Fruit fly (Drosophila melanogaster) whole organism, embryonic: Measurements from ENCODE around the gene Mocs1.
A peak's percentile ranks its signal among the peaks of the same experiment; 100 is the strongest.

Experiments
- Awh ChIP-seq: fragments of 200-800 bp; sonication (Bioruptor generic); IDR thresholded peaks from 2 replicates; pipeline ENCODE4, ENCODE4 v1.3.6; 2022; ENCODE audit warnings: missing biosample characterization, missing genetic modification characterization
- B-H1 ChIP-seq: fragments of 200-800 bp; sonication (Bioruptor generic); IDR thresholded peaks from 3 replicates; pipeline ENCODE4 v1.3.6; 2022; ENCODE audit warnings: missing biosample characterization, missing genetic modification characterization
- B-H2 ChIP-seq: fragments of 200-800 bp; sonication (Bioruptor generic); optimal IDR thresholded peaks from 2 replicates; lab custom pipeline; 2018; ENCODE audit warnings: missing biosample characterization, mild to moderate bottlenecking, missing genetic modification characterization
- Bgb ChIP-seq: fragments of 200-800 bp; sonication (Bioruptor generic); IDR thresholded peaks from 2 replicates; pipeline ENCODE4 v1.3.6; 2022; ENCODE audit warnings: missing biosample characterization, missing genetic modification characterization; ENCODE audit not compliant: partially characterized antibody
- BtbVII ChIP-seq: fragments of 200-800 bp; sonication (Bioruptor generic); optimal IDR thresholded peaks from 3 replicates; lab custom pipeline; 2017; ENCODE audit warnings: missing biosample characterization, mild to moderate bottlenecking, missing genetic modification characterization
- CG10431 ChIP-seq: fragments of 200-800 bp; sonication (Bioruptor generic); optimal IDR thresholded peaks from 3 replicates; lab custom pipeline; 2018; ENCODE audit warnings: missing biosample characterization, mild to moderate bottlenecking, missing genetic modification characterization
- CG13287 ChIP-seq: fragments of 200-800 bp; sonication (Bioruptor generic); IDR thresholded peaks from 2 replicates; pipeline ENCODE4 v1.3.6; 2022; ENCODE audit warnings: missing biosample characterization, missing genetic modification characterization; ENCODE audit not compliant: partially characterized antibody
- CG13624 ChIP-seq: fragments of 200-800 bp; sonication (Bioruptor generic); optimal IDR thresholded peaks from 2 replicates; lab custom pipeline; 2016; ENCODE audit warnings: missing biosample characterization, missing genetic modification characterization
- CG13775 ChIP-seq: fragments of 200-800 bp; sonication (Bioruptor generic); optimal IDR thresholded peaks from 3 replicates; lab custom pipeline; 2017; ENCODE audit warnings: missing biosample characterization, mild to moderate bottlenecking, missing genetic modification characterization
- CG14965 ChIP-seq: fragments of 200-800 bp; sonication (Bioruptor generic); optimal IDR thresholded peaks from 2 replicates; lab custom pipeline; 2016; ENCODE audit warnings: missing biosample characterization, missing genetic modification characterization, borderline replicate concordance
- CG16815 ChIP-seq: fragments of 200-800 bp; sonication (Bioruptor generic); optimal IDR thresholded peaks from 3 replicates; lab custom pipeline; 2017; ENCODE audit warnings: missing biosample characterization, mild to moderate bottlenecking, missing genetic modification characterization
- CG17802 ChIP-seq: fragments of 200-800 bp; sonication (Bioruptor generic); optimal IDR thresholded peaks from 2 replicates; lab custom pipeline; 2018; ENCODE audit warnings: missing biosample characterization, mild to moderate bottlenecking, missing genetic modification characterization, moderate library complexity
- CG18619 ChIP-seq: fragments of 200-800 bp; sonication (Bioruptor generic); optimal IDR thresholded peaks from 3 replicates; lab custom pipeline; 2017; ENCODE audit warnings: missing biosample characterization, mild to moderate bottlenecking, missing genetic modification characterization
- CG2129 ChIP-seq: fragments of 200-800 bp; sonication (Bioruptor generic); IDR thresholded peaks from 2 replicates; pipeline ENCODE4 v1.3.6; 2022; ENCODE audit warnings: missing biosample characterization, missing genetic modification characterization; ENCODE audit not compliant: partially characterized antibody
- CG34224 ChIP-seq: fragments of 200-800 bp; sonication (Bioruptor generic); IDR thresholded peaks from 3 replicates; pipeline ENCODE4 v1.3.6; 2022; ENCODE audit warnings: missing biosample characterization, missing genetic modification characterization; ENCODE audit not compliant: partially characterized antibody
- CG7271 ChIP-seq: fragments of 200-800 bp; sonication (Bioruptor generic); optimal IDR thresholded peaks from 2 replicates; lab custom pipeline; 2018; ENCODE audit warnings: missing biosample characterization, mild to moderate bottlenecking, missing genetic modification characterization, moderate library complexity
- CG7786 ChIP-seq: fragments of 200-800 bp; sonication (Bioruptor generic); optimal IDR thresholded peaks from 2 replicates; lab custom pipeline; 2016; ENCODE audit warnings: missing biosample characterization, missing genetic modification characterization
- CG8924 ChIP-seq: fragments of 200-800 bp; optimal IDR thresholded peaks from 3 replicates; lab custom pipeline; 2019; ENCODE audit warnings: missing biosample characterization, mild to moderate bottlenecking, missing genetic modification characterization, moderate library complexity
- CG9215 ChIP-seq: fragments of 200-800 bp; sonication (Bioruptor generic); IDR thresholded peaks from 2 replicates; pipeline ENCODE4 v1.3.6; 2022; ENCODE audit warnings: missing biosample characterization, missing genetic modification characterization
- ERR ChIP-seq: fragments of 200-800 bp; sonication (Bioruptor generic); optimal IDR thresholded peaks from 2 replicates; lab custom pipeline; 2016; ENCODE audit warnings: missing biosample characterization, missing genetic modification characterization
- MBD-R2 ChIP-seq: fragments of 200-800 bp; sonication (Bioruptor generic); IDR thresholded peaks from 2 replicates; pipeline ENCODE4 v1.3.6; 2022; ENCODE audit warnings: missing biosample characterization, missing genetic modification characterization
- Myb ChIP-seq: fragments of 200-800 bp; sonication (Bioruptor generic); optimal IDR thresholded peaks from 2 replicates; lab custom pipeline; 2016; ENCODE audit warnings: missing biosample characterization, missing genetic modification characterization
- Nf-YA ChIP-seq: fragments of 200-800 bp; sonication (Bioruptor generic); IDR thresholded peaks from 2 replicates; pipeline ENCODE4 v1.3.6; 2022; ENCODE audit warnings: missing biosample characterization, missing genetic modification characterization
- Rx ChIP-seq: fragments of 200-800 bp; sonication (Bioruptor generic); IDR thresholded peaks from 2 replicates; pipeline ENCODE4 v1.3.6; 2022; ENCODE audit warnings: missing biosample characterization, missing genetic modification characterization
- Six4 ChIP-seq: fragments of 200-800 bp; sonication (Bioruptor generic); optimal IDR thresholded peaks from 2 replicates; lab custom pipeline; 2016; ENCODE audit warnings: missing biosample characterization, missing genetic modification characterization
- Sox102F ChIP-seq: fragments of 200-800 bp; sonication (Bioruptor generic); optimal IDR thresholded peaks from 2 replicates; lab custom pipeline; 2018; ENCODE audit warnings: missing biosample characterization, mild to moderate bottlenecking, missing genetic modification characterization, moderate library complexity
- Xbp1 ChIP-seq: fragments of 200-800 bp; sonication (Bioruptor generic); optimal IDR thresholded peaks from 3 replicates; lab custom pipeline; 2016; ENCODE audit warnings: missing biosample characterization, mild to moderate bottlenecking, missing genetic modification characterization
- ara ChIP-seq: fragments of 200-800 bp; sonication (Bioruptor generic); IDR thresholded peaks from 2 replicates; pipeline ENCODE4 v1.3.6; 2022; ENCODE audit warnings: missing biosample characterization, missing genetic modification characterization
- bigmax ChIP-seq: fragments of 200-800 bp; sonication (Bioruptor generic); optimal IDR thresholded peaks from 2 replicates; lab custom pipeline; 2018; ENCODE audit warnings: missing biosample characterization, mild to moderate bottlenecking, missing genetic modification characterization
- cas ChIP-seq: fragments of 200-800 bp; sonication (Bioruptor generic); IDR thresholded peaks from 2 replicates; pipeline ENCODE4 v1.3.6; 2022; ENCODE audit warnings: missing biosample characterization, missing genetic modification characterization
- croc ChIP-seq: fragments of 200-800 bp; sonication (Bioruptor generic); conservative IDR thresholded peaks from 3 replicates; pipeline ENCODE4 v1.3.6; 2022; ENCODE audit warnings: missing biosample characterization, missing genetic modification characterization
- crp ChIP-seq, 2 experiments: fragments of 200-800 bp; sonication (Bioruptor generic); optimal IDR thresholded peaks; 2 replicates in 1 of 2; 3 replicates in 1 of 2; lab custom pipeline; 2017; ENCODE audit warnings: missing biosample characterization in 2 of 2, missing genetic modification characterization in 2 of 2, mild to moderate bottlenecking in 1 of 2, moderate library complexity in 1 of 2
- dati ChIP-seq: fragments of 200-800 bp; sonication (Bioruptor generic); IDR thresholded peaks from 2 replicates; pipeline ENCODE4 v1.3.6; 2022; ENCODE audit warnings: missing biosample characterization, missing genetic modification characterization
- dimm ChIP-seq: fragments of 200-800 bp; sonication (Bioruptor generic); IDR thresholded peaks from 2 replicates; pipeline ENCODE4 v1.3.6; 2022; ENCODE audit warnings: missing biosample characterization, missing genetic modification characterization
- eve ChIP-seq, 2 experiments: fragments of >200 bp; optimal IDR thresholded peaks; 2 replicates each; lab custom pipeline; 2017; ENCODE audit warnings: missing biosample characterization in 2 of 2, missing genetic modification characterization in 2 of 2
- fd102C ChIP-seq: fragments of 200-800 bp; sonication (Bioruptor generic); optimal IDR thresholded peaks from 2 replicates; lab custom pipeline; 2018; ENCODE audit warnings: missing biosample characterization, mild to moderate bottlenecking, missing genetic modification characterization, moderate library complexity
- fru ChIP-seq: fragments of >200 bp; optimal IDR thresholded peaks from 2 replicates; lab custom pipeline; 2017
- hbn ChIP-seq: fragments of 200-800 bp; sonication (Bioruptor generic); IDR thresholded peaks from 2 replicates; pipeline ENCODE4 v1.3.6; 2022; ENCODE audit warnings: missing biosample characterization, missing genetic modification characterization; ENCODE audit not compliant: partially characterized antibody
- mld ChIP-seq: fragments of 200-800 bp; sonication (Bioruptor generic); IDR thresholded peaks from 3 replicates; pipeline ENCODE4 v1.3.6; 2022; ENCODE audit warnings: missing biosample characterization, missing genetic modification characterization; ENCODE audit not compliant: partially characterized antibody
- nerfin-2 ChIP-seq: fragments of 200-800 bp; sonication (Bioruptor generic); IDR thresholded peaks from 2 replicates; pipeline ENCODE4 v1.3.6; 2022; ENCODE audit warnings: missing biosample characterization, missing genetic modification characterization; ENCODE audit not compliant: partially characterized antibody
- otp ChIP-seq: fragments of 200-800 bp; sonication (Bioruptor generic); IDR thresholded peaks from 3 replicates; pipeline ENCODE4, ENCODE4 v1.3.6; 2022; ENCODE audit warnings: missing biosample characterization, missing genetic modification characterization
- row ChIP-seq: fragments of 200-800 bp; sonication (Bioruptor generic); IDR thresholded peaks from 3 replicates; pipeline ENCODE4 v1.3.6; 2022; ENCODE audit warnings: missing biosample characterization, missing genetic modification characterization
- sd ChIP-seq: fragments of 200-800 bp; sonication (Bioruptor generic); optimal IDR thresholded peaks from 3 replicates; lab custom pipeline; 2018; ENCODE audit warnings: missing biosample characterization, mild to moderate bottlenecking, missing genetic modification characterization, moderate library complexity
- shn ChIP-seq: fragments of 200-800 bp; sonication (Bioruptor generic); optimal IDR thresholded peaks from 3 replicates; lab custom pipeline; 2016; ENCODE audit warnings: missing biosample characterization, missing genetic modification characterization
- slou ChIP-seq: fragments of 200-800 bp; sonication (Bioruptor generic); optimal IDR thresholded peaks from 3 replicates; lab custom pipeline; 2016; ENCODE audit warnings: missing biosample characterization, missing genetic modification characterization
- ssp ChIP-seq: fragments of 200-800 bp; sonication (Bioruptor generic); IDR thresholded peaks from 2 replicates; pipeline ENCODE4 v1.3.6; 2022; ENCODE audit warnings: missing biosample characterization, missing genetic modification characterization
- stc ChIP-seq: fragments of 200-800 bp; sonication (Bioruptor generic); IDR thresholded peaks from 2 replicates; pipeline ENCODE4 v1.3.6; 2022; ENCODE audit warnings: missing biosample characterization, missing genetic modification characterization
- sug ChIP-seq: fragments of 200-800 bp; optimal IDR thresholded peaks from 2 replicates; lab custom pipeline; 2019; ENCODE audit warnings: missing biosample characterization, mild to moderate bottlenecking, missing genetic modification characterization, moderate library complexity
- trh ChIP-seq: fragments of 200-800 bp; sonication (Bioruptor generic); optimal IDR thresholded peaks from 2 replicates; lab custom pipeline; 2016; ENCODE audit warnings: missing biosample characterization, missing genetic modification characterization
- unpg ChIP-seq: fragments of 200-800 bp; sonication (Bioruptor generic); optimal IDR thresholded peaks from 3 replicates; lab custom pipeline; 2018; ENCODE audit warnings: missing biosample characterization, mild to moderate bottlenecking, missing genetic modification characterization, moderate library complexity
- wek ChIP-seq: fragments of 200-800 bp; sonication (Bioruptor generic); optimal IDR thresholded peaks from 3 replicates; lab custom pipeline; 2018; ENCODE audit warnings: missing biosample characterization, mild to moderate bottlenecking, missing genetic modification characterization, moderate library complexity

Gene Mocs1

DNA sequence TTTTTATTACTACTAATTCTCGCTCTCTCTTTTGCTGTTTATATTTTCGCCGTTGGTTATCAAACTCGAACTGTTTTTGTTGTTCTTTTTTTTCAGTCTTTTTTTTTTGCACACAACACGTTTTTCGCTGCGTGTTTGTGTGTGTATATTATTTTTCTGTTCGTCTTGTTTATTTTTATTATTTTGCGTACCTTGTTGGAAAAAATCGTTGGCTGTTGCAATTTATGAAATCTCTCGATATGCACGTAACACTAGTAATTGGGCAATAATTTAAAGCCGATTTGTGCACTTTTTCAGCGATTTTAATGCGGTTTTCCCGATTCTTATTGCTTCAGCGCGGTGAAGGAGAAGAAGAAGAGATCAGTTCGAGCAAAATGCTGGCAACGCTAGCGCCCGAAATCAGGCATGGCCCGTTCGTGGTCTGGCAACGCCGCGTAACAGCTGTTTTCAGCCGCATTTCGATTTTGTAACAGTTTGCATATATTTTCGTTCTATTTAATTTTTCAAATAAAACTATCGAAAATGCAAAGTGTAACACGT, 50.2 kb downstream of the Mocs1 start, which contains the start of the genes FoxK and mRpL2 (continued):
- TF ChIP-seq CG7786 (GFP tag; lab: Kevin White, UChicago), result no peak
- peak; percentile 20; the same call in 1 of the 3 replicates for TF ChIP-seq row
- TF ChIP-seq dimm (GFP tag; lab: Robert Waterston, UW), result no peak
- TF ChIP-seq CG8924, result peak; percentile 21
- no peak for TF ChIP-seq slou (GFP tag; lab: Kevin White, UChicago)
- peak; percentile 0 for TF ChIP-seq sug
- TF ChIP-seq CG16815 (GFP tag; lab: Kevin White, UChicago), result no peak
- no peak for TF ChIP-seq fru
- peak; percentile 89 for TF ChIP-seq MBD-R2
- TF ChIP-seq otp (GFP tag; lab: Robert Waterston, UW), result no peak
- no peak for TF ChIP-seq croc (GFP tag; lab: Robert Waterston, UW)
- no peak for TF ChIP-seq ara
- no peak for TF ChIP-seq B-H1 (GFP tag; lab: Robert Waterston, UW)
- no peak for TF ChIP-seq trh (GFP tag; lab: Kevin White, UChicago)
- peak; percentile 4 for TF ChIP-seq ERR (GFP tag; lab: Kevin White, UChicago)
- no peak for TF ChIP-seq stc (GFP tag; lab: Robert Waterston, UW)
- no peak for TF ChIP-seq CG18619 (GFP tag; lab: Kevin White, UChicago)
- no peak for TF ChIP-seq BtbVII (GFP tag; lab: Kevin White, UChicago)
- no peak for TF ChIP-seq ssp (GFP tag; lab: Robert Waterston, UW)
- TF ChIP-seq shn (GFP tag; lab: Kevin White, UChicago), result no peak
- no peak for TF ChIP-seq nerfin-2
- no peak for TF ChIP-seq CG7271 (tag; lab: Kevin White, UChicago)
- TF ChIP-seq Xbp1, result peak; percentile 13
- peak; percentile 51; the same call in 1 of the 3 replicates for TF ChIP-seq CG34224 (GFP tag; lab: Robert Waterston, UW)
- peak; percentile 23; the same call in 1 of the 2 replicates for TF ChIP-seq Bgb (GFP tag; lab: Robert Waterston, UW)
- TF ChIP-seq bigmax (GFP tag; lab: Kevin White, UChicago), result no peak
- TF ChIP-seq Awh (GFP tag; lab: Robert Waterston, UW), result no peak
- TF ChIP-seq CG10431 (GFP tag; lab: Kevin White, UChicago), result no peak
- TF ChIP-seq B-H2 (GFP tag; lab: Kevin White, UChicago), result no peak
- TF ChIP-seq unpg, result no peak
- TF ChIP-seq fd102C, result no peak
- TF ChIP-seq CG17802 (tag; lab: Kevin White, UChicago), result no peak
- no peak for TF ChIP-seq CG14965 (GFP tag; lab: Kevin White, UChicago)
- TF ChIP-seq CG9215 (GFP tag; lab: Robert Waterston, UW), result no peak
- TF ChIP-seq hbn (GFP tag; lab: Robert Waterston, UW), result no peak
- TF ChIP-seq Myb (GFP tag; lab: Kevin White, UChicago), result peak; percentile 78
- no peak for TF ChIP-seq cas (GFP tag; lab: Robert Waterston, UW)
- TF ChIP-seq Nf-YA (GFP tag; lab: Robert Waterston, UW), result no peak
- no peak for TF ChIP-seq eve (GFP tag; optimal IDR thresholded peaks at IDR 0.05; lab: Kevin White, UChicago)
- no peak for TF ChIP-seq Six4 (GFP tag; lab: Kevin White, UChicago)
- no peak for TF ChIP-seq Sox102F (GFP tag; lab: Kevin White, UChicago)
- no peak for TF ChIP-seq wek
- no peak for TF ChIP-seq dati (GFP tag; lab: Robert Waterston, UW)
- TF ChIP-seq CG13775 (GFP tag; lab: Kevin White, UChicago), result no peak
- TF ChIP-seq mld, result no peak
- TF ChIP-seq sd (tag; lab: Kevin White, UChicago), result no peak
- TF ChIP-seq crp (GFP tag; optimal IDR thresholded peaks at IDR 0.05; lab: Kevin White, UChicago), result peak; percentile 70 to 97
- peak; percentile 57; the same call in 1 of the 2 replicates for TF ChIP-seq CG13287
- no peak for TF ChIP-seq CG2129 (GFP tag; lab: Robert Waterston, UW)
- TF ChIP-seq Rx (GFP tag; lab: Robert Waterston, UW), result no peak
- TF ChIP-seq CG13624 (GFP tag; lab: Kevin White, UChicago), result peak; percentile 11
